Fruit fly (Drosophila melanogaster) whole organism, adult: ENCODE results near the gene rno.

Source experiments
- CG11617 ChIP-seq: fragments of 200-800 bp; sonication (Bioruptor generic); optimal IDR thresholded peaks from 2 replicates; lab custom pipeline; 2017; ENCODE audit warnings: mild to moderate bottlenecking, missing biosample characterization, missing genetic modification reagents, missing genetic modification characterization
- CG12768 ChIP-seq: fragments of 200-800 bp; sonication (Bioruptor generic); optimal IDR thresholded peaks from 2 replicates; lab custom pipeline; 2017; ENCODE audit warnings: missing biosample characterization, missing genetic modification characterization, mild to moderate bottlenecking, moderate library complexity, missing genetic modification reagents
- CG14711 ChIP-seq: fragments of 200-800 bp; sonication (Bioruptor generic); optimal IDR thresholded peaks from 2 replicates; lab custom pipeline; 2018; ENCODE audit warnings: missing biosample characterization, mild to moderate bottlenecking, missing genetic modification characterization, moderate library complexity
- CG1620 ChIP-seq: fragments of 200-800 bp; sonication (Bioruptor generic); optimal IDR thresholded peaks from 2 replicates; lab custom pipeline; 2016; ENCODE audit warnings: missing biosample characterization, missing genetic modification characterization
- CG33017 ChIP-seq: fragments of 200-800 bp; sonication (Bioruptor generic); optimal IDR thresholded peaks from 2 replicates; lab custom pipeline; 2018; ENCODE audit warnings: missing biosample characterization, mild to moderate bottlenecking, missing genetic modification characterization, moderate library complexity
- CG5204 ChIP-seq: fragments of 200-800 bp; sonication (Bioruptor generic); optimal IDR thresholded peaks from 2 replicates; lab custom pipeline; 2016; ENCODE audit warnings: missing biosample characterization, missing genetic modification characterization
- CG7045 ChIP-seq: fragments of 200-800 bp; sonication (Bioruptor generic); optimal IDR thresholded peaks from 2 replicates; lab custom pipeline; 2017; ENCODE audit warnings: missing biosample characterization, mild to moderate bottlenecking, missing genetic modification characterization
- CG7101 ChIP-seq: fragments of 200-800 bp; sonication (Bioruptor generic); optimal IDR thresholded peaks from 2 replicates; lab custom pipeline; 2018; ENCODE audit warnings: missing biosample characterization, mild to moderate bottlenecking, missing genetic modification characterization, moderate library complexity
- Clk ChIP-seq: fragments of 200-800 bp; sonication (Bioruptor generic); optimal IDR thresholded peaks from 2 replicates; lab custom pipeline; 2017; ENCODE audit warnings: missing biosample characterization, missing genetic modification characterization
- Crg-1 ChIP-seq: fragments of 200-800 bp; sonication (Bioruptor generic); optimal IDR thresholded peaks from 2 replicates; lab custom pipeline; 2016; ENCODE audit warnings: missing biosample characterization, missing genetic modification characterization
- Hr96 ChIP-seq: fragments of 200-800 bp; sonication (Bioruptor generic); optimal IDR thresholded peaks from 2 replicates; lab custom pipeline; 2016; ENCODE audit warnings: missing biosample characterization, missing genetic modification characterization
- Mnt ChIP-seq: fragments of 200-800 bp; sonication (Bioruptor generic); optimal IDR thresholded peaks from 2 replicates; lab custom pipeline; 2016; ENCODE audit warnings: missing biosample characterization, mild to moderate bottlenecking, missing genetic modification characterization
- bab1 ChIP-seq: fragments of 200-800 bp; sonication (Bioruptor generic); optimal IDR thresholded peaks from 3 replicates; lab custom pipeline; 2019; ENCODE audit warnings: missing biosample characterization, mild to moderate bottlenecking, missing genetic modification characterization, moderate library complexity
- cic ChIP-seq: fragments of 200-800 bp; sonication (Bioruptor generic); optimal IDR thresholded peaks from 2 replicates; lab custom pipeline; 2017; ENCODE audit warnings: missing biosample characterization, mild to moderate bottlenecking, missing genetic modification characterization, moderate library complexity
- cnc ChIP-seq, 2 experiments: fragments of >200 bp; optimal IDR thresholded peaks; 2 replicates each; lab custom pipeline; 2017
- kay ChIP-seq: fragments of 200-800 bp; sonication (Bioruptor generic); peaks from one replicate; lab custom pipeline; 2016; ENCODE audit warnings: missing biosample characterization, missing genetic modification characterization, borderline replicate concordance
- ovo ChIP-seq: fragments of 200-800 bp; sonication (Bioruptor generic); optimal IDR thresholded peaks from 2 replicates; lab custom pipeline; 2016; ENCODE audit warnings: missing biosample characterization, missing genetic modification characterization
- pad ChIP-seq: fragments of 200-800 bp; sonication (Bioruptor generic); optimal IDR thresholded peaks from 3 replicates; lab custom pipeline; 2017; ENCODE audit warnings: missing biosample characterization, missing genetic modification characterization, mild to moderate bottlenecking, moderate library complexity, missing genetic modification reagents
- tj ChIP-seq: fragments of 200-800 bp; sonication (Bioruptor generic); optimal IDR thresholded peaks from 3 replicates; lab custom pipeline; 2017; ENCODE audit warnings: missing biosample characterization, mild to moderate bottlenecking, missing genetic modification characterization, moderate library complexity
- toe ChIP-seq: fragments of 200-800 bp; sonication (Bioruptor generic); optimal IDR thresholded peaks from 2 replicates; lab custom pipeline; 2016; ENCODE audit warnings: missing biosample characterization, missing genetic modification characterization

Gene rno

DNA sequence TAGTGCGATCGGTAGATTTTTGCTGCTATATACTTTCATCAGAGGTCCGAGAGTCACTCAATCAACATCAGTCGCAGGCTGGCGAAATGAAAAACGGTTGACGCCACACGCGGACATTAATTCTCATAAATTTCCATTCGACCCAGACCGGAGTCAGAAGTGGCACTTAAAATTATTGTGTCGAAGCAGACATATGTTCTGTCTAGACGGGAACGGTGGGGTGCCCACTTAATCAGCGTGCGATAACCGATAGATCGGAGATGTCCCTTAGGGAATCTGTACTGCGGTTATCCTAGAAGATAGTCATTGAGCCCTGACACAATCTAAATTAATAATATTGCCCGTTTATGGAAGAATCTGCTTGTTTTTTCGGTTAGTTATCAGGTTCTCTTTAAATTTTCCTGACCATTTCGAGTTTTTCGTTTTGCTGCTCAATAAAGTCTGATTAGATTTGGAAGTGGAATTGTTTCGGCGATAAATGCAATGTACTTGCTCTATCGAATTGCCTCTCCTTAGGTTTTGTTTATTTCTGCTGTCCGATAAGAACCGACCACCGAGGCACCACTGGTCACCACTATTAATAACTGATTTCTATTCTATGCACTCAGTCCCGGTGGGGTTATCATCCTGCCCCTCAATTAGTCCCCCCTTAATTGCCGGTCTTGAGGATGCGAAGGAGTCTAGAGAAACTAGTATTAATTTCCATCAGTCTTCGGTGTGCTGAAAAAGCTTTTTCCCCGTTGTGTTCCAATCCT lies 37.6 kb downstream of the rno start:
- no peak for TF ChIP-seq CG1620 (GFP tag; lab: Kevin White, UChicago)
- no peak for TF ChIP-seq cnc (optimal IDR thresholded peaks at IDR 0.05; lab: Kevin White, UChicago)
- no peak for TF ChIP-seq CG14711 (tag; lab: Kevin White, UChicago)
- no peak for TF ChIP-seq CG11617
- no peak for TF ChIP-seq CG5204
- TF ChIP-seq Crg-1 (GFP tag; lab: Kevin White, UChicago), result no peak
- no peak for TF ChIP-seq Hr96 (GFP tag; lab: Kevin White, UChicago)
- TF ChIP-seq tj (GFP tag; lab: Kevin White, UChicago), result no peak
- TF ChIP-seq cic (GFP tag; lab: Kevin White, UChicago), result no peak
- no peak for TF ChIP-seq CG7045 (GFP tag; lab: Kevin White, UChicago)
- TF ChIP-seq bab1 (GFP tag; lab: Kevin White, UChicago), result no peak
- no peak for TF ChIP-seq pad (GFP tag; lab: Kevin White, UChicago)
- no peak for TF ChIP-seq Mnt (GFP tag; lab: Kevin White, UChicago)
- no peak for TF ChIP-seq ovo
- TF ChIP-seq Clk, result no peak
- no peak for TF ChIP-seq CG33017 (tag; lab: Kevin White, UChicago)
- TF ChIP-seq kay (GFP tag; lab: Kevin White, UChicago), result no peak
- no peak for TF ChIP-seq CG12768
- no peak for TF ChIP-seq toe
- no peak for TF ChIP-seq CG7101

dm6 chr3L:160446-161094 lies 39.0 kb downstream of the rno start:
- peak; percentile 1 for TF ChIP-seq pad (GFP tag; lab: Kevin White, UChicago)
- TF ChIP-seq cnc (optimal IDR thresholded peaks at IDR 0.05; lab: Kevin White, UChicago), result no peak
- TF ChIP-seq CG7101, result peak; percentile 15
- TF ChIP-seq tj (GFP tag; lab: Kevin White, UChicago), result peak; percentile 82
- peak; percentile 15 for TF ChIP-seq CG12768
- TF ChIP-seq Clk, result no peak
- no peak for TF ChIP-seq kay (GFP tag; lab: Kevin White, UChicago)
- TF ChIP-seq bab1 (GFP tag; lab: Kevin White, UChicago), result peak; percentile 51
- no peak for TF ChIP-seq ovo
- TF ChIP-seq CG5204, result no peak
- TF ChIP-seq Mnt (GFP tag; lab: Kevin White, UChicago), result peak; percentile 31
- TF ChIP-seq CG7045 (GFP tag; lab: Kevin White, UChicago), result peak; percentile 4
- peak; percentile 30 for TF ChIP-seq CG14711 (tag; lab: Kevin White, UChicago)
- TF ChIP-seq cic (GFP tag; lab: Kevin White, UChicago), result peak; percentile 29
- TF ChIP-seq CG33017 (tag; lab: Kevin White, UChicago), result peak; percentile 16

- TF ChIP-seq pad (GFP tag; lab: Kevin White, UChicago) (no peak), CG7101 (no peak), Hr96 (GFP tag; lab: Kevin White, UChicago) (no peak), tj (GFP tag; lab: Kevin White, UChicago) (peak; percentile 7), CG12768 (no peak)
These were observed 40.0 kb downstream of the rno start for dm6 chr3L:159406-160084.

dm6 chr3L:157674-158179 lies 41.8 kb downstream of the rno start:
- TF ChIP-seq CG14711 (tag; lab: Kevin White, UChicago) (no peak), ovo (no peak), tj (GFP tag; lab: Kevin White, UChicago) (peak; percentile 98)

DNA sequence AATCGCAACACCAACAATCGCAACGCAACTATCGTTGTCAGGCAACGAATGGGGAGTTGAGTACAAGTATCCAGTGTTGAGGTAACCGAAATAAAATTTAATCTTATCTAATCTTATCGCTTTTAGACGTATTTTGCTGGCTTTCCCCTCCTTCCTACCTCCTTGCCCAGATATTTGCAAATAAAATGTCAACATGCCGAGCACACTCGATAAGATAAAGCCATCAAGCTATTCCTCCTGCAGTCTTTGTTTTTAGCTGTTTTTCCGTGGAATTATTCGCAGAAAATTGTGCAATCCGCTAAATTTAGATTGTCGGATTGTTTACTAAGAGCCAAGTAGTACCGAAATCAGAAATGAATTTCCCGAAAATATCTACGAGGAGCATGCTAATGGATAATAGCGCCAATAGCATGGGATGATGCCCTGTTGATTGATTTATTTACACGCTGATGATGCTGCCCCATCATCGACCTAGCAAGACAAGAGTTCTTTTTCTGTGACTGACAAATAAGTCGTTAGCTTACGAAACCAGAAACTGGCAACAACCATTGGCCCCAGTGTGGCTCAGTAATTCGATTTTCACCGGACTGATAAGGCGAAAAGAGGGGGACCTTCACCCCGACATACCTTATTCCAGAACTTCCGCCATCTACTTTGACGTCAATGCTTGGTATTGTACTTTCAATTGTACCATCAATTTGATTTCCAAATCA lies 42.8 kb downstream of the rno start:
- TF ChIP-seq CG11617, result peak; percentile 31
- TF ChIP-seq CG7101, result peak; percentile 59
- TF ChIP-seq ovo, result peak; percentile 30
- peak; percentile 88 for TF ChIP-seq cic (GFP tag; lab: Kevin White, UChicago)
- no peak for TF ChIP-seq CG5204
- TF ChIP-seq Hr96 (GFP tag; lab: Kevin White, UChicago), result no peak
- peak; percentile 96 for TF ChIP-seq kay (GFP tag; lab: Kevin White, UChicago)
- peak; percentile 58 for TF ChIP-seq Mnt (GFP tag; lab: Kevin White, UChicago)
- TF ChIP-seq Clk, result peak; percentile 4
- TF ChIP-seq CG33017 (tag; lab: Kevin White, UChicago), result peak; percentile 70
- TF ChIP-seq bab1 (GFP tag; lab: Kevin White, UChicago), result no peak
- no peak for TF ChIP-seq Crg-1 (GFP tag; lab: Kevin White, UChicago)
- peak; percentile 19 for TF ChIP-seq CG12768
- TF ChIP-seq CG14711 (tag; lab: Kevin White, UChicago), result no peak
- TF ChIP-seq CG7045 (GFP tag; lab: Kevin White, UChicago), result peak; percentile 19
- no peak for TF ChIP-seq pad (GFP tag; lab: Kevin White, UChicago)
- TF ChIP-seq CG1620 (GFP tag; lab: Kevin White, UChicago), result no peak
